Fruit fly (Drosophila melanogaster): ENCODE measurements around the gene CG31548.

The CG31548 gene

dm6 chr3R:5636519-5637430 is at the start of gene CG31548, which contains the start of gene CG12170:
Gene CG31548, minus strand, starts transcription at chr3R:5636852.
Gene CG12170, plus strand, starts transcription at chr3R:5637234.
- TF ChIP-seq Sin3A (optimal IDR thresholded peaks at IDR 0.05) = no peak
- no peak for TF ChIP-seq h (optimal IDR thresholded peaks at IDR 0.05)
- no peak for TF ChIP-seq insv (optimal IDR thresholded peaks at IDR 0.05)
- TF ChIP-seq Myc (optimal IDR thresholded peaks at IDR 0.05) = no peak
- TF ChIP-seq ttk (optimal IDR thresholded peaks at IDR 0.05) = no peak
- TF ChIP-seq psq (optimal IDR thresholded peaks at IDR 0.05) = no peak

DNA sequence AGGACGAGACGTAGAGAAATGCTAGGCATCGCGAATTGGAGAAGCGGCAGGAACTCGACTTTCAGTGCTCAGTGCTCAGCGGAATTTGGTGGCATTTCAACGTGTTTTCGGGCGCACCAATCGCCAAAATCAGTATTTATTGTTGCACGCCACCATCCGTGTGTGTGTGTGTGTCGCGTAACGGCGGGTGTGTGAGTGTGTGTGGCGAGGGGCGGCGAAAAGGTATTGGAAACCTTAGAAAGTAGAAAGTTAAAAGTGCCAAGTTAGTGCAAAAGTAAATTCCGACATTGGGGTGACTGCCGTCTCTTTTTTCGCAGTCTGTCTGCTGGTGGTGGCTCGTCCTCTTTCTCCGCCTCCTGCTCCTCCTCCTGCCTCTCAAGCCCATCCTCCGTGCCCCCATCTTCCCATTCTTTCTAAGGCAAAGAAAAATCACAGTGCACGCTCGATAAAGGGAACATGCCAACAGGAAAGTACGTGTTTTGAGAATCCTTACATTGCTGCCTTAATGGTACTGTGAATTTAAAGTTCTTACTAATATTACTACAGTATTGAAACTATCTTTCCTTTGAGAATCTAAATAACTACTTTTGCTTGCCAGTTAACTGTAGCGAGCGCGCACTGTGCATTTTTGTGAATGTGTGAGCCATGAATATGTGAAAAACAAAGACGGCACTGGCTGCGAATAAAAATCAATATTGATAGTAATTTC is 49.6 kb upstream of the CG31548 start:
- TF ChIP-seq h (optimal IDR thresholded peaks at IDR 0.05) (no peak), Sin3A (optimal IDR thresholded peaks at IDR 0.05) (no peak), ttk (optimal IDR thresholded peaks at IDR 0.05) (no peak), psq (optimal IDR thresholded peaks at IDR 0.05) (no peak), Myc (optimal IDR thresholded peaks at IDR 0.05) (no peak), insv (optimal IDR thresholded peaks at IDR 0.05) (no peak)

- TF ChIP-seq ttk (optimal IDR thresholded peaks at IDR 0.05) (no peak), Myc (optimal IDR thresholded peaks at IDR 0.05) (no peak), insv (optimal IDR thresholded peaks at IDR 0.05) (no peak), psq (optimal IDR thresholded peaks at IDR 0.05) (no peak)
Observed at dm6 chr3R:5685269-5686048, 48.8 kb upstream of the CG31548 start, which contains the start of the genes Rab23 and plx. Gene Rab23, minus strand, starts transcription at chr3R:5685434. Gene plx, plus strand, starts transcription at chr3R:5685855.

DNA sequence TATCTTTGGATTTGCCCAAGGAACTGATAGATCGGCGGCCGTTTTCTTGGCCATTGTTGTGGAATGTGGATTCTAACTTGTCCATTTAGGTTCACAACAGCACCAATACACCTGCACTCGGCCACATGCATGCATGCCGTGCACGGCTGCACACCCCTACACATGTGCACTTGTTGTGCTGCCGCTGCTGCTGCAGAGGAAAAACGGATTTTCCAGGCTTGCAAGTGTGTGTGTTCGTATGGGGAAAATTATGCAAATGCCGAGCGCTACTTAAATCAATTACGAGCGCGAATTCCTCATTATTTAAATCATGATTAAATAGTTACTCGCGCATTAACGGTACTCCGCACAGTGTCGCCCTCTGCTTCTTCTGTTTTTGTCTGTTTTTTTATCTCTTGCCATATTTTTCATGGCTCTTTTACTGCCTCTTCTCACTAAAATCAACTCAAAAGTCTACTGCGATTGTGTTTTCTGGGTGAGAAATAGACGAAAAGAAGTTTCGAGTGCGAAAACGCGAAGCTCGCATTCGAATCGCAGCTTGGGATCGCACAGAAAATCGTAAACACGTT is 48.0 kb upstream of the CG31548 start:
- TF ChIP-seq psq (optimal IDR thresholded peaks at IDR 0.05) = no peak
- no peak for TF ChIP-seq Myc (optimal IDR thresholded peaks at IDR 0.05)
- no peak for TF ChIP-seq h (optimal IDR thresholded peaks at IDR 0.05)
- no peak for TF ChIP-seq insv (optimal IDR thresholded peaks at IDR 0.05)
- TF ChIP-seq Sin3A (optimal IDR thresholded peaks at IDR 0.05) = no peak
- TF ChIP-seq ttk (optimal IDR thresholded peaks at IDR 0.05) = no peak

dm6 chr3R:5682921-5683748 is 46.5 kb upstream of the CG31548 start:
- TF ChIP-seq ttk (optimal IDR thresholded peaks at IDR 0.05) (no peak), psq (optimal IDR thresholded peaks at IDR 0.05) (no peak), Sin3A (optimal IDR thresholded peaks at IDR 0.05) (no peak), insv (optimal IDR thresholded peaks at IDR 0.05) (no peak), h (optimal IDR thresholded peaks at IDR 0.05) (no peak), Myc (optimal IDR thresholded peaks at IDR 0.05) (no peak)

- no peak for TF ChIP-seq insv (optimal IDR thresholded peaks at IDR 0.05)
- no peak for TF ChIP-seq h (optimal IDR thresholded peaks at IDR 0.05)
Observed at dm6 chr3R:5682238-5682637, 45.6 kb upstream of the CG31548 start.

dm6 chr3R:5672658-5673217 is 36.1 kb upstream of the CG31548 start:
- TF ChIP-seq Myc (optimal IDR thresholded peaks at IDR 0.05) = no peak
- TF ChIP-seq Sin3A (optimal IDR thresholded peaks at IDR 0.05) = no peak
- no peak for TF ChIP-seq insv (optimal IDR thresholded peaks at IDR 0.05)
- TF ChIP-seq ttk (optimal IDR thresholded peaks at IDR 0.05) = no peak
- no peak for TF ChIP-seq psq (optimal IDR thresholded peaks at IDR 0.05)
- TF ChIP-seq h (optimal IDR thresholded peaks at IDR 0.05) = no peak

DNA sequence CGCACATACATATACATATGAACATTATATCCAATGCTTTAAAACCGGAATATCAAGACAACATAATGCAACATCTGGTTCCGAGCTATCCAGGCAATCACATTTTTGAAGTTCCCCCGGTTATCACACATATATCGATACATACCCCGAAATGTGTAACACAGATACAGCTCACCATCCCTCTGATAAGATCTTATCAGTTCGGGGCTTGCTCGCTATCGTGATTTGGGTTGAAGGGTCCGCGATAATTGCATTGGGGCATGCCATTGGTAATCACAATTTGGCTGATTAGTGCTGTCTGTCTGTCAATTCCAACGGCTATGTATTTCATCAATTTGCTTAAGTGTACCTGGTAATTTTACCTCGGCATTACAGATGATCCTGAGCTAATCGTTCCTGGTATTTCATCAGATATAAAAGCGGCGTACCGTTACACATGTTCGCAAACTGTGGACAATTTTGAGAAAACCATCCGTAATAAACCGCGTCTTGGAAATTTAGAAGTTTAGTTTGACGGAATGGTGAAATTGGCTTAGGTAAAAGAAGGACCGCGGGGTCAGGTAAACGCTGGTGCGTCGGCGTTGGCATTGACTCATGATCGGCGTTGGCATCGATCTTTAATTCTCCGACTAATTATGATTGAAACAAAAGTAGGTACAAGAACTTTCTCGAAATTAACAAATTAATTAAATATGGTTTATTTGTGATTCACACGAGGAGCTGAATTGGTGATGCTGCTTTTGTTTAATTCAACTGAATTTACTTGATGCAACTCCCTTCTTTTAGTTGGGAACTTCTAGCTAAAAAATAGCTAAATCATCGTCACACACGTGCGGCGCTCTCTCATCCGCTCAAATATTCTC is 35.4 kb upstream of the CG31548 start:
- TF ChIP-seq h (optimal IDR thresholded peaks at IDR 0.05) (no peak), Sin3A (optimal IDR thresholded peaks at IDR 0.05) (no peak), ttk (optimal IDR thresholded peaks at IDR 0.05) (no peak), Myc (optimal IDR thresholded peaks at IDR 0.05) (no peak), psq (optimal IDR thresholded peaks at IDR 0.05) (no peak), insv (optimal IDR thresholded peaks at IDR 0.05) (no peak)

dm6 chr3R:5671265-5671663 is 34.6 kb upstream of the CG31548 start:
- TF ChIP-seq insv (optimal IDR thresholded peaks at IDR 0.05) (no peak), ttk (optimal IDR thresholded peaks at IDR 0.05) (no peak), Sin3A (optimal IDR thresholded peaks at IDR 0.05) (no peak), h (optimal IDR thresholded peaks at IDR 0.05) (no peak), psq (optimal IDR thresholded peaks at IDR 0.05) (no peak), Myc (optimal IDR thresholded peaks at IDR 0.05) (no peak)

Data from Kc167 (cell line).